Worm (Caenorhabditis elegans) whole organism, late embryonic: ENCODE data around the gene str-25.

ENCODE experiments used
- C38D4.7 ChIP-seq: fragments of 200-800 bp; sonication (Bioruptor generic); optimal IDR thresholded peaks from 2 replicates; lab custom pipeline; 2018; ENCODE audit warnings: mild to moderate bottlenecking, missing genetic modification characterization, moderate library complexity, missing compliant biosample characterization
- ahr-1 ChIP-seq: sonication (generic microtip); optimal IDR thresholded peaks from 2 replicates; lab custom pipeline; 2016; ENCODE audit warnings: missing genetic modification characterization, missing compliant biosample characterization
- ceh-14 ChIP-seq: sonication (generic microtip); optimal IDR thresholded peaks from 2 replicates; lab custom pipeline; 2016; ENCODE audit warnings: missing genotype, missing genetic modification characterization, missing compliant biosample characterization
- ceh-18 ChIP-seq: sonication (generic microtip); optimal IDR thresholded peaks from 2 replicates; lab custom pipeline; 2016; ENCODE audit warnings: missing genetic modification characterization, missing compliant biosample characterization
- ceh-19 ChIP-seq: fragments of 200-800 bp; sonication (Bioruptor generic); optimal IDR thresholded peaks from 2 replicates; lab custom pipeline; 2018; ENCODE audit warnings: mild to moderate bottlenecking, missing genetic modification characterization, missing compliant biosample characterization
- ceh-24 ChIP-seq: sonication (generic microtip); optimal IDR thresholded peaks from 2 replicates; lab custom pipeline; 2016; ENCODE audit warnings: mild to moderate bottlenecking, missing genetic modification characterization, missing compliant biosample characterization
- ceh-30 ChIP-seq: fragments of 150-350 bp; optimal IDR thresholded peaks from 2 replicates; lab custom pipeline; 2014; ENCODE audit warnings: missing biosample characterization, missing genetic modification characterization
- ceh-9 ChIP-seq: sonication (generic microtip); optimal IDR thresholded peaks from 2 replicates; lab custom pipeline; 2016; ENCODE audit warnings: mild to moderate bottlenecking, missing genetic modification characterization, inconsistent platforms, missing compliant biosample characterization
- che-1 ChIP-seq: sonication (generic microtip); optimal IDR thresholded peaks from 2 replicates; lab custom pipeline; 2016; ENCODE audit warnings: mild to moderate bottlenecking, missing genetic modification characterization, missing compliant biosample characterization
- elt-2 ChIP-seq: sonication (generic microtip); optimal IDR thresholded peaks from 2 replicates; lab custom pipeline; 2016; ENCODE audit warnings: missing genetic modification reagents, missing genetic modification characterization, missing compliant biosample characterization
- elt-4 ChIP-seq: sonication (generic microtip); optimal IDR thresholded peaks from 2 replicates; lab custom pipeline; 2016; ENCODE audit warnings: missing genetic modification characterization, missing compliant biosample characterization
- ets-4 ChIP-seq: sonication (generic microtip); optimal IDR thresholded peaks from 2 replicates; lab custom pipeline; 2016; ENCODE audit warnings: missing genetic modification characterization, missing compliant biosample characterization
- fkh-10 ChIP-seq: fragments of 150-350 bp; optimal IDR thresholded peaks from 2 replicates; lab custom pipeline; 2014; ENCODE audit warnings: missing biosample characterization, missing genetic modification reagents, missing genetic modification characterization
- fkh-6 ChIP-seq: sonication (generic microtip); optimal IDR thresholded peaks from 2 replicates; lab custom pipeline; 2016; ENCODE audit warnings: missing genetic modification characterization, missing compliant biosample characterization
- gmeb-2 ChIP-seq: sonication (generic microtip); optimal IDR thresholded peaks from 2 replicates; lab custom pipeline; 2016; ENCODE audit warnings: missing genetic modification characterization, inconsistent platforms, missing compliant biosample characterization
- hlh-30 ChIP-seq: sonication (generic microtip); optimal IDR thresholded peaks from 2 replicates; lab custom pipeline; 2017; ENCODE audit warnings: antibody characterized with exemption, missing genetic modification characterization, missing compliant biosample characterization; ENCODE audit not compliant: insufficient read depth
- hlh-6 ChIP-seq: sonication (generic microtip); optimal IDR thresholded peaks from 2 replicates; lab custom pipeline; 2016; ENCODE audit warnings: missing genotype, missing genetic modification characterization, missing compliant biosample characterization
- lim-6 ChIP-seq: sonication (generic microtip); optimal IDR thresholded peaks from 2 replicates; lab custom pipeline; 2016; ENCODE audit warnings: missing genetic modification characterization, missing compliant biosample characterization
- pag-3 ChIP-seq: sonication (generic microtip); optimal IDR thresholded peaks from 2 replicates; lab custom pipeline; 2016; ENCODE audit warnings: missing compliant biosample characterization, missing genetic modification characterization, borderline replicate concordance
- pax-1 ChIP-seq: fragments of 150-350 bp; optimal IDR thresholded peaks from 2 replicates; lab custom pipeline; 2014; ENCODE audit warnings: missing biosample characterization, missing genetic modification characterization
- pha-2 ChIP-seq: sonication (generic microtip); optimal IDR thresholded peaks from 2 replicates; lab custom pipeline; 2017; ENCODE audit warnings: mild to moderate bottlenecking, missing genetic modification characterization, missing compliant biosample characterization
- pqm-1 ChIP-seq: sonication (generic microtip); optimal IDR thresholded peaks from 2 replicates; lab custom pipeline; 2016; ENCODE audit warnings: missing genetic modification characterization, missing compliant biosample characterization
- rnt-1 ChIP-seq: sonication (generic microtip); optimal IDR thresholded peaks from 2 replicates; lab custom pipeline; 2016; ENCODE audit warnings: missing genetic modification characterization, missing compliant biosample characterization
- sdc-2 ChIP-seq: sonication (generic microtip); optimal IDR thresholded peaks from 2 replicates; lab custom pipeline; 2016; ENCODE audit warnings: missing genotype, missing genetic modification characterization, missing compliant biosample characterization
- syd-9 ChIP-seq: sonication (generic microtip); optimal IDR thresholded peaks from 2 replicates; lab custom pipeline; 2016; ENCODE audit warnings: mild to moderate bottlenecking, missing genetic modification characterization, moderate library complexity, missing compliant biosample characterization
- ttx-3 ChIP-seq: sonication (generic microtip); optimal IDR thresholded peaks from 2 replicates; lab custom pipeline; 2016; ENCODE audit warnings: missing genetic modification reagents, missing genetic modification characterization, missing compliant biosample characterization
- unc-3 ChIP-seq, 2 experiments: fragments of 200-800 bp in 1 of 2; sonication (Bioruptor generic) in 1 of 2; sonication (generic microtip) in 1 of 2; conservative IDR thresholded peaks in 1 of 2; optimal IDR thresholded peaks in 1 of 2; 2 replicates each; pipeline versions ENCODE4 v1.3.6 to Lab custom; 2016 to 2022; ENCODE audit warnings: missing compliant biosample characterization in 2 of 2, missing genetic modification characterization in 2 of 2, missing genetic modification reagents in 1 of 2
- unc-55 ChIP-seq: sonication (generic microtip); optimal IDR thresholded peaks from 2 replicates; lab custom pipeline; 2017; ENCODE audit warnings: missing biosample characterization, missing genetic modification reagents, missing genetic modification characterization
- unc-86 ChIP-seq: sonication (generic microtip); optimal IDR thresholded peaks from 2 replicates; lab custom pipeline; 2016; ENCODE audit warnings: missing genetic modification characterization, missing compliant biosample characterization
- zip-5 ChIP-seq: sonication (generic microtip); optimal IDR thresholded peaks from 2 replicates; lab custom pipeline; 2016; ENCODE audit warnings: missing genetic modification characterization, missing compliant biosample characterization
- ztf-16 ChIP-seq: sonication (generic microtip); optimal IDR thresholded peaks from 2 replicates; lab custom pipeline; 2017; ENCODE audit warnings: missing genetic modification characterization, missing compliant biosample characterization

The str-25 gene

ce11 chrV:16075250-16075709, 40.2 kb upstream of the str-25 start, which contains the start of the genes F14H3.12 and srj-29 (continued):
- no peak for TF ChIP-seq ahr-1 (tag; lab: Kevin White, UChicago)
- TF ChIP-seq, all 69 proteins: peak for 0

ce11 chrV:16080039-16080438, 35.4 kb upstream of the str-25 start:
- TF ChIP-seq elt-2 (tag; lab: Kevin White, UChicago) (peak; percentile 41), ztf-16 (tag; lab: Kevin White, UChicago) (no peak)

- no peak for TF ChIP-seq rnt-1 (tag; lab: Kevin White, UChicago)
- TF ChIP-seq unc-55 (GFP tag; lab: Kevin White, UChicago): no peak
- no peak for TF ChIP-seq ttx-3 (tag; lab: Kevin White, UChicago)
- TF ChIP-seq C38D4.7: no peak
- TF ChIP-seq lim-6 (tag; lab: Kevin White, UChicago): no peak
- no peak for TF ChIP-seq elt-2 (tag; lab: Kevin White, UChicago)
- no peak for TF ChIP-seq elt-4 (tag; lab: Kevin White, UChicago)
- no peak for TF ChIP-seq pqm-1 (tag; lab: Kevin White, UChicago)
- TF ChIP-seq unc-86 (tag; lab: Kevin White, UChicago): no peak
- TF ChIP-seq hlh-30 (tag; lab: Kevin White, UChicago): no peak
- no peak for TF ChIP-seq ceh-14 (tag; lab: Kevin White, UChicago)
- no peak for TF ChIP-seq syd-9 (tag; lab: Kevin White, UChicago)
- TF ChIP-seq pha-2 (tag; lab: Kevin White, UChicago): no peak
- no peak for TF ChIP-seq hlh-6 (tag; lab: Kevin White, UChicago)
- no peak for TF ChIP-seq gmeb-2 (tag; lab: Kevin White, UChicago)
- TF ChIP-seq zip-5 (tag; lab: Kevin White, UChicago): no peak
- no peak for TF ChIP-seq sdc-2 (tag; lab: Kevin White, UChicago)
Observed at ce11 chrV:16080678-16081077, 34.8 kb upstream of the str-25 start.

ce11 chrV:16090685-16091084, 24.8 kb upstream of the str-25 start, which contains the start of gene F22B8.3:
F22B8.3 (plus strand) TSS chrV:16090985.
- TF ChIP-seq elt-4 (tag; lab: Kevin White, UChicago) (no peak), hlh-6 (tag; lab: Kevin White, UChicago) (no peak), fkh-10 (GFP tag; lab: Kevin White, UChicago) (no peak), ceh-14 (tag; lab: Kevin White, UChicago) (no peak), ceh-9 (tag; lab: Kevin White, UChicago) (no peak), ceh-19 (GFP tag; lab: Kevin White, UChicago) (no peak), ahr-1 (tag; lab: Kevin White, UChicago) (no peak), unc-3 (GFP tag; conservative IDR thresholded peaks at IDR 0.05; lab: Robert Waterston, UW) (no peak), unc-3 (tag; optimal IDR thresholded peaks at IDR 0.05; lab: Kevin White, UChicago) (no peak), C38D4.7 (no peak), ets-4 (no peak), zip-5 (tag; lab: Kevin White, UChicago) (no peak), unc-55 (GFP tag; lab: Kevin White, UChicago) (no peak), ttx-3 (tag; lab: Kevin White, UChicago) (no peak), pag-3 (no peak), ceh-30 (tag; lab: Kevin White, UChicago) (no peak), ztf-16 (tag; lab: Kevin White, UChicago) (no peak), pax-1 (tag; lab: Kevin White, UChicago) (no peak)

ce11 chrV:16094284-16094683, 21.2 kb upstream of the str-25 start, which contains the start of gene F22B8.7:
F22B8.7 (plus strand) TSS chrV:16094584.
- TF ChIP-seq fkh-6 (no peak), che-1 (no peak), pax-1 (tag; lab: Kevin White, UChicago) (no peak), ceh-24 (no peak), rnt-1 (tag; lab: Kevin White, UChicago) (no peak), ets-4 (no peak), ceh-18 (no peak)
